Fruit fly (Drosophila melanogaster) whole organism, embryonic: ENCODE measurements around the gene Lon.
A peak's percentile ranks its signal among the peaks of the same experiment; 100 is the strongest.

Experiments
- Asciz ChIP-seq: fragments of 200-800 bp; sonication (Bioruptor generic); optimal IDR thresholded peaks from 2 replicates; lab custom pipeline; 2017; ENCODE audit warnings: missing biosample characterization, mild to moderate bottlenecking, missing genetic modification characterization, missing genetic modification reagents
- Bgb ChIP-seq: fragments of 200-800 bp; sonication (Bioruptor generic); IDR thresholded peaks from 2 replicates; pipeline ENCODE4 v1.3.6; 2022; ENCODE audit warnings: missing biosample characterization, missing genetic modification characterization; ENCODE audit not compliant: partially characterized antibody
- BtbVII ChIP-seq: fragments of 200-800 bp; sonication (Bioruptor generic); optimal IDR thresholded peaks from 3 replicates; lab custom pipeline; 2017; ENCODE audit warnings: missing biosample characterization, mild to moderate bottlenecking, missing genetic modification characterization
- CG11696 ChIP-seq: fragments of 200-800 bp; sonication (Bioruptor generic); IDR thresholded peaks from 2 replicates; pipeline ENCODE4 v1.3.6; 2022; ENCODE audit warnings: missing biosample characterization, missing genetic modification characterization
- CG13424 ChIP-seq: fragments of 200-800 bp; sonication (Bioruptor generic); optimal IDR thresholded peaks from 2 replicates; lab custom pipeline; 2019; ENCODE audit warnings: missing biosample characterization, mild to moderate bottlenecking, missing genetic modification characterization, moderate library complexity
- CG14860 ChIP-seq: fragments of 200-800 bp; sonication (Bioruptor generic); IDR thresholded peaks from 3 replicates; pipeline ENCODE4 v1.3.6; 2022; ENCODE audit warnings: missing biosample characterization, missing genetic modification characterization; ENCODE audit not compliant: partially characterized antibody
- CG15073 ChIP-seq: fragments of 200-800 bp; sonication (Bioruptor generic); optimal IDR thresholded peaks from 2 replicates; lab custom pipeline; 2016; ENCODE audit warnings: missing biosample characterization, missing genetic modification characterization
- CG15514 ChIP-seq: fragments of 200-800 bp; sonication (Bioruptor generic); optimal IDR thresholded peaks from 3 replicates; lab custom pipeline; 2017; ENCODE audit warnings: missing biosample characterization, missing genetic modification characterization, mild to moderate bottlenecking, moderate library complexity, missing genetic modification reagents
- CG1603 ChIP-seq: fragments of 200-800 bp; sonication (Bioruptor generic); optimal IDR thresholded peaks from 2 replicates; lab custom pipeline; 2019; ENCODE audit warnings: missing biosample characterization, mild to moderate bottlenecking, missing genetic modification characterization, moderate library complexity
- CG16779 ChIP-seq: fragments of 200-800 bp; sonication (Bioruptor generic); IDR thresholded peaks from 2 replicates; pipeline ENCODE4 v1.3.6; 2022; ENCODE audit warnings: missing biosample characterization, missing genetic modification characterization
- CG16813 ChIP-seq: fragments of 200-800 bp; sonication (Bioruptor generic); IDR thresholded peaks from 3 replicates; pipeline ENCODE4 v1.3.6; 2022; ENCODE audit warnings: missing biosample characterization, missing genetic modification characterization; ENCODE audit not compliant: partially characterized antibody
- CG16815 ChIP-seq: fragments of 200-800 bp; sonication (Bioruptor generic); optimal IDR thresholded peaks from 3 replicates; lab custom pipeline; 2017; ENCODE audit warnings: missing biosample characterization, mild to moderate bottlenecking, missing genetic modification characterization
- CG17385 ChIP-seq: fragments of 200-800 bp; sonication (Bioruptor generic); optimal IDR thresholded peaks from 3 replicates; lab custom pipeline; 2018; ENCODE audit warnings: missing biosample characterization, mild to moderate bottlenecking, missing genetic modification characterization
- CG2120 ChIP-seq: fragments of 200-800 bp; sonication (Bioruptor generic); optimal IDR thresholded peaks from 3 replicates; lab custom pipeline; 2016; ENCODE audit warnings: missing biosample characterization, missing genetic modification characterization
- CG2129 ChIP-seq: fragments of 200-800 bp; sonication (Bioruptor generic); IDR thresholded peaks from 2 replicates; pipeline ENCODE4 v1.3.6; 2022; ENCODE audit warnings: missing biosample characterization, missing genetic modification characterization; ENCODE audit not compliant: partially characterized antibody
- CG4707 ChIP-seq: fragments of 200-800 bp; sonication (Bioruptor generic); optimal IDR thresholded peaks from 2 replicates; lab custom pipeline; 2018; ENCODE audit warnings: missing biosample characterization, mild to moderate bottlenecking, missing genetic modification characterization, moderate library complexity
- CG4730 ChIP-seq: fragments of 200-800 bp; sonication (Bioruptor generic); IDR thresholded peaks from 2 replicates; pipeline ENCODE4 v1.3.6; 2022; ENCODE audit warnings: missing biosample characterization, missing genetic modification characterization
- CG6175 ChIP-seq: fragments of 200-800 bp; sonication (Bioruptor generic); IDR thresholded peaks from 3 replicates; pipeline ENCODE4 v1.3.6; 2022; ENCODE audit warnings: missing biosample characterization, missing genetic modification characterization
- CG6854 ChIP-seq: fragments of 200-800 bp; sonication (Bioruptor generic); optimal IDR thresholded peaks from 3 replicates; lab custom pipeline; 2017; ENCODE audit warnings: missing biosample characterization, mild to moderate bottlenecking, missing genetic modification characterization
- CG8924 ChIP-seq: fragments of 200-800 bp; optimal IDR thresholded peaks from 3 replicates; lab custom pipeline; 2019; ENCODE audit warnings: missing biosample characterization, mild to moderate bottlenecking, missing genetic modification characterization, moderate library complexity
- D19B ChIP-seq: fragments of 200-800 bp; sonication (Bioruptor generic); optimal IDR thresholded peaks from 2 replicates; lab custom pipeline; 2017; ENCODE audit warnings: missing biosample characterization, mild to moderate bottlenecking, missing genetic modification characterization
- HLH4C ChIP-seq: fragments of 200-800 bp; sonication (Bioruptor generic); IDR thresholded peaks from 3 replicates; pipeline ENCODE4 v1.3.6; 2022; ENCODE audit warnings: missing biosample characterization, missing genetic modification characterization; ENCODE audit not compliant: partially characterized antibody
- NC2α ChIP-seq: fragments of 200-800 bp; sonication (Bioruptor generic); optimal IDR thresholded peaks from 2 replicates; lab custom pipeline; 2016; ENCODE audit warnings: missing biosample characterization, missing genetic modification characterization
- NK7.1 ChIP-seq: fragments of 200-800 bp; sonication (Bioruptor generic); optimal IDR thresholded peaks from 3 replicates; lab custom pipeline; 2016; ENCODE audit warnings: missing biosample characterization, missing genetic modification characterization
- Ptx1 ChIP-seq: fragments of 200-800 bp; sonication (Bioruptor generic); IDR thresholded peaks from 2 replicates; pipeline ENCODE4 v1.3.6; 2022; ENCODE audit warnings: missing biosample characterization, missing genetic modification characterization
- Tbp ChIP-seq: fragments of >200 bp; optimal IDR thresholded peaks from 2 replicates; lab custom pipeline; 2018; ENCODE audit warnings: missing biosample characterization, missing genetic modification characterization
- abd-A ChIP-seq: fragments of 200-800 bp; sonication (Bioruptor generic); optimal IDR thresholded peaks from 3 replicates; lab custom pipeline; 2019; ENCODE audit warnings: missing biosample characterization, mild to moderate bottlenecking, missing genetic modification characterization, moderate library complexity
- ac ChIP-seq: fragments of 200-800 bp; sonication (Bioruptor generic); optimal IDR thresholded peaks from 3 replicates; lab custom pipeline; 2017; ENCODE audit warnings: missing biosample characterization, mild to moderate bottlenecking, missing genetic modification characterization
- amos ChIP-seq: fragments of 200-800 bp; sonication (Bioruptor generic); IDR thresholded peaks from 2 replicates; pipeline ENCODE4 v1.3.6; 2022; ENCODE audit warnings: missing biosample characterization, missing genetic modification characterization; ENCODE audit not compliant: partially characterized antibody
- bigmax ChIP-seq: fragments of 200-800 bp; sonication (Bioruptor generic); optimal IDR thresholded peaks from 2 replicates; lab custom pipeline; 2018; ENCODE audit warnings: missing biosample characterization, mild to moderate bottlenecking, missing genetic modification characterization
- btn ChIP-seq: fragments of 200-800 bp; sonication (Bioruptor generic); optimal IDR thresholded peaks from 2 replicates; lab custom pipeline; 2016; ENCODE audit warnings: missing biosample characterization, missing genetic modification characterization
- crc ChIP-seq: fragments of 200-800 bp; sonication (Bioruptor generic); optimal IDR thresholded peaks from 2 replicates; lab custom pipeline; 2016; ENCODE audit warnings: missing biosample characterization, missing genetic modification characterization
- crol ChIP-seq: fragments of 200-800 bp; sonication (Bioruptor generic); IDR thresholded peaks from 2 replicates; pipeline ENCODE4 v1.3.6; 2022; ENCODE audit warnings: missing biosample characterization, missing genetic modification characterization
- cwo ChIP-seq: fragments of 200-800 bp; sonication (Bioruptor generic); optimal IDR thresholded peaks from 3 replicates; lab custom pipeline; 2017; ENCODE audit warnings: missing biosample characterization, missing genetic modification characterization, mild to moderate bottlenecking, moderate library complexity, missing genetic modification reagents
- da ChIP-seq: fragments of 200-800 bp; sonication (Bioruptor generic); optimal IDR thresholded peaks from 2 replicates; lab custom pipeline; 2016; ENCODE audit warnings: missing biosample characterization, missing genetic modification characterization
- danr ChIP-seq: fragments of 200-800 bp; sonication (Bioruptor generic); IDR thresholded peaks from 2 replicates; pipeline ENCODE4 v1.3.6; 2022; ENCODE audit warnings: missing biosample characterization, missing genetic modification characterization
- dpn ChIP-seq, 2 experiments: fragments of 200-800 bp; sonication (Bioruptor generic); optimal IDR thresholded peaks; 3 replicates each; lab custom pipeline; 2016; ENCODE audit warnings: missing biosample characterization in 2 of 2, missing genetic modification characterization in 2 of 2
- fd3F ChIP-seq: fragments of 200-800 bp; sonication (Bioruptor generic); optimal IDR thresholded peaks from 2 replicates; lab custom pipeline; 2018; ENCODE audit warnings: missing biosample characterization, mild to moderate bottlenecking, missing genetic modification characterization, moderate library complexity
- hb ChIP-seq: fragments of 200-800 bp; sonication (Bioruptor generic); IDR thresholded peaks from 3 replicates; pipeline ENCODE4 v1.3.6; 2022; ENCODE audit warnings: missing biosample characterization, missing genetic modification characterization; ENCODE audit not compliant: partially characterized antibody
- ken ChIP-seq: fragments of 200-800 bp; sonication (Bioruptor generic); IDR thresholded peaks from 3 replicates; pipeline ENCODE4 v1.3.6; 2022; ENCODE audit warnings: missing biosample characterization, missing genetic modification characterization
- pan ChIP-seq, 4 experiments: fragments of >200 bp in 3 of 4; fragments of 200-800 bp in 1 of 4; sonication (Bioruptor generic) in 1 of 4; optimal IDR thresholded peaks in 3 of 4; IDR thresholded peaks in 1 of 4; 2 replicates each; pipeline versions ENCODE4 v1.3.6 to Lab custom; 2017 to 2022; ENCODE audit warnings: missing biosample characterization in 2 of 4, missing genetic modification characterization in 2 of 4, mixed read lengths in 1 of 4
- sc ChIP-seq, 3 experiments: fragments of >200 bp in 2 of 3; fragments of 200-800 bp in 1 of 3; sonication (Bioruptor generic) in 1 of 3; optimal IDR thresholded peaks; 2 replicates in 2 of 3; 3 replicates in 1 of 3; lab custom pipeline; 2017; ENCODE audit warnings: mild to moderate bottlenecking in 1 of 3, missing biosample characterization in 1 of 3, missing genetic modification characterization in 1 of 3, missing genetic modification reagents in 1 of 3
- sd ChIP-seq: fragments of 200-800 bp; sonication (Bioruptor generic); optimal IDR thresholded peaks from 3 replicates; lab custom pipeline; 2018; ENCODE audit warnings: missing biosample characterization, mild to moderate bottlenecking, missing genetic modification characterization, moderate library complexity
- sob ChIP-seq: fragments of 200-800 bp; sonication (Bioruptor generic); IDR thresholded peaks from 2 replicates; pipeline ENCODE4 v1.3.6; 2022; ENCODE audit warnings: missing biosample characterization, missing genetic modification characterization
- tll ChIP-seq, 2 experiments: fragments of 200-800 bp in 1 of 2; fragments of >200 bp in 1 of 2; sonication (Bioruptor generic) in 1 of 2; optimal IDR thresholded peaks; 2 replicates each; lab custom pipeline; 2017 to 2019; ENCODE audit warnings: missing biosample characterization in 2 of 2, missing genetic modification characterization in 2 of 2, mild to moderate bottlenecking in 1 of 2, moderate library complexity in 1 of 2
- tna ChIP-seq: fragments of 200-800 bp; sonication (Bioruptor generic); IDR thresholded peaks from 2 replicates; pipeline ENCODE4 v1.3.6; 2022; ENCODE audit warnings: missing biosample characterization, missing genetic modification characterization; ENCODE audit not compliant: partially characterized antibody
- trem ChIP-seq: fragments of 200-800 bp; optimal IDR thresholded peaks from 3 replicates; lab custom pipeline; 2019; ENCODE audit warnings: missing biosample characterization, mild to moderate bottlenecking, missing genetic modification characterization, moderate library complexity
- tup ChIP-seq: fragments of 200-800 bp; sonication (Bioruptor generic); optimal IDR thresholded peaks from 2 replicates; lab custom pipeline; 2016; ENCODE audit warnings: missing biosample characterization, mild to moderate bottlenecking, missing genetic modification characterization, moderate library complexity
- twi ChIP-seq: fragments of 200-800 bp; optimal IDR thresholded peaks from 2 replicates; lab custom pipeline; 2019; ENCODE audit warnings: missing biosample characterization, mild to moderate bottlenecking, missing genetic modification characterization, moderate library complexity

Lon gene

dm6 chr3L:19561745-19562144 is 50.3 kb downstream of the Lon start (continued):
- TF ChIP-seq tll (GFP tag; optimal IDR thresholded peaks at IDR 0.05; lab: Kevin White, UChicago) (no peak), cwo (GFP tag; lab: Kevin White, UChicago) (peak; percentile 25), bigmax (GFP tag; lab: Kevin White, UChicago) (no peak), da (GFP tag; lab: Kevin White, UChicago) (no peak), CG2129 (GFP tag; lab: Robert Waterston, UW) (no peak), CG16815 (peak; percentile 9), sc (optimal IDR thresholded peaks at IDR 0.05; lab: Kevin White, UChicago) (no peak), sc (GFP tag; optimal IDR thresholded peaks at IDR 0.05; lab: Kevin White, UChicago) (no peak), CG11696 (no peak), tna (no peak), CG8924 (tag; lab: Kevin White, UChicago) (peak; percentile 1), CG6175 (GFP tag; lab: Robert Waterston, UW) (no peak), tup (no peak), Asciz (GFP tag; lab: Kevin White, UChicago) (peak; percentile 18), crc (GFP tag; lab: Kevin White, UChicago) (no peak), btn (GFP tag; lab: Kevin White, UChicago) (no peak), CG15514 (peak; percentile 23), sd (tag; lab: Kevin White, UChicago) (no peak), amos (GFP tag; lab: Robert Waterston, UW) (no peak), CG13424 (tag; lab: Kevin White, UChicago) (no peak), CG1603 (no peak), fd3F (GFP tag; lab: Kevin White, UChicago) (no peak), CG17385 (GFP tag; lab: Kevin White, UChicago) (peak; percentile 6), NK7.1 (GFP tag; lab: Kevin White, UChicago) (no peak), CG4730 (GFP tag; lab: Robert Waterston, UW) (no peak), sob (GFP tag; lab: Robert Waterston, UW) (no peak), ac (GFP tag; lab: Kevin White, UChicago) (no peak), Ptx1 (GFP tag; lab: Robert Waterston, UW) (no peak), CG4707 (no peak), danr (no peak), BtbVII (GFP tag; lab: Kevin White, UChicago) (peak; percentile 10), Tbp (GFP tag; lab: Kevin White, UChicago) (no peak), ken (GFP tag; lab: Robert Waterston, UW) (no peak), CG16779 (no peak), D19B (GFP tag; lab: Kevin White, UChicago) (peak; percentile 16), CG16813 (no peak), crol (GFP tag; lab: Robert Waterston, UW) (no peak), dpn (GFP tag; optimal IDR thresholded peaks at IDR 0.05; lab: Kevin White, UChicago) (no peak), NC2α (no peak), CG6854 (GFP tag; lab: Kevin White, UChicago) (no peak), hb (GFP tag; lab: Robert Waterston, UW) (no peak), trem (tag; lab: Kevin White, UChicago) (no peak), CG14860 (no peak), CG15073 (GFP tag; lab: Kevin White, UChicago) (no peak), HLH4C (GFP tag; lab: Robert Waterston, UW) (no peak), abd-A (tag; lab: Kevin White, UChicago) (no peak), pan (optimal IDR thresholded peaks at IDR 0.05; lab: Kevin White, UChicago) (no peak), pan (GFP tag; optimal IDR thresholded peaks at IDR 0.05 in 1 of 2, IDR thresholded peaks at IDR 0.05 in 1 of 2) (peak in 1 of 2 experiments; percentile 36), twi (tag; lab: Kevin White, UChicago) (no peak), CG2120 (GFP tag; lab: Kevin White, UChicago) (peak; percentile 76), Bgb (GFP tag; lab: Robert Waterston, UW) (no peak)
